Fruit fly (Drosophila melanogaster) whole organism: Measurements from ENCODE around the gene Dis3l2.

ENCODE experiments used
- CG8478 ChIP-seq: fragments of >200 bp; optimal IDR thresholded peaks from 2 replicates; lab custom pipeline; 2018; ENCODE audit warnings: inconsistent platforms
- Dll ChIP-seq: fragments of >200 bp; optimal IDR thresholded peaks from 2 replicates; lab custom pipeline; 2017
- EcR ChIP-seq, 2 experiments: fragments of >200 bp; optimal IDR thresholded peaks; 2 replicates each; lab custom pipeline; 2017; ENCODE audit warnings: missing biosample characterization in 2 of 2, missing genetic modification characterization in 2 of 2, missing genetic modification reagents in 2 of 2
- pan ChIP-seq: fragments of >200 bp; optimal IDR thresholded peaks from 2 replicates; lab custom pipeline; 2017
- psq ChIP-seq: fragments of >200 bp; optimal IDR thresholded peaks from 2 replicates; lab custom pipeline; 2017
- usp ChIP-seq: fragments of >200 bp; optimal IDR thresholded peaks from 2 replicates; lab custom pipeline; 2017; ENCODE audit warnings: missing biosample characterization, missing genetic modification characterization, mixed read lengths

Gene Dis3l2

dm6 chr3L:212520-212919 lies at the start of gene Dis3l2, which contains the start of gene thoc7:
TSS of gene Dis3l2 (plus strand) at chr3L:212709.
TSS of gene thoc7 (minus strand) at chr3L:212687.
- TF ChIP-seq CG8478, result no peak

- no peak for TF ChIP-seq CG8478
- TF ChIP-seq Dll (lab: Kevin White, UChicago), result no peak
- no peak for TF ChIP-seq usp (GFP tag; lab: Kevin White, UChicago)
- TF ChIP-seq EcR (GFP tag; optimal IDR thresholded peaks at IDR 0.05; lab: Kevin White, UChicago), result no peak
- TF ChIP-seq pan (lab: Kevin White, UChicago), result no peak
- no peak for TF ChIP-seq psq (lab: Kevin White, UChicago)
These were observed 46.3 kb upstream of the Dis3l2 start for dm6 chr3L:165981-166788.

dm6 chr3L:166789-167132 lies 45.7 kb upstream of the Dis3l2 start:
- TF ChIP-seq psq (lab: Kevin White, UChicago) (no peak), CG8478 (no peak), Dll (lab: Kevin White, UChicago) (no peak), usp (GFP tag; lab: Kevin White, UChicago) (no peak), pan (lab: Kevin White, UChicago) (no peak), EcR (GFP tag; optimal IDR thresholded peaks at IDR 0.05; lab: Kevin White, UChicago) (no peak)

- TF ChIP-seq usp (GFP tag; lab: Kevin White, UChicago) (no peak), EcR (GFP tag; optimal IDR thresholded peaks at IDR 0.05; lab: Kevin White, UChicago) (no peak), CG8478 (no peak), Dll (lab: Kevin White, UChicago) (no peak), pan (lab: Kevin White, UChicago) (no peak), psq (lab: Kevin White, UChicago) (no peak)
These were observed 40.8 kb upstream of the Dis3l2 start for dm6 chr3L:171729-172128.

dm6 chr3L:174501-174900 lies 38.0 kb upstream of the Dis3l2 start:
- TF ChIP-seq pan (lab: Kevin White, UChicago) (no peak), psq (lab: Kevin White, UChicago) (no peak), Dll (lab: Kevin White, UChicago) (no peak), CG8478 (no peak), usp (GFP tag; lab: Kevin White, UChicago) (no peak), EcR (GFP tag; optimal IDR thresholded peaks at IDR 0.05; lab: Kevin White, UChicago) (no peak)

dm6 chr3L:175949-176348 lies 36.6 kb upstream of the Dis3l2 start, which contains the start of gene CG7049:
TSS of gene CG7049 (minus strand) at chr3L:176228.
- TF ChIP-seq CG8478 (no peak), psq (lab: Kevin White, UChicago) (no peak), usp (GFP tag; lab: Kevin White, UChicago) (no peak), pan (lab: Kevin White, UChicago) (no peak), EcR (GFP tag; optimal IDR thresholded peaks at IDR 0.05; lab: Kevin White, UChicago) (no peak), Dll (lab: Kevin White, UChicago) (no peak)

dm6 chr3L:177938-178337 lies 34.6 kb upstream of the Dis3l2 start:
- TF ChIP-seq usp (GFP tag; lab: Kevin White, UChicago) (no peak), Dll (lab: Kevin White, UChicago) (no peak), EcR (GFP tag; optimal IDR thresholded peaks at IDR 0.05; lab: Kevin White, UChicago) (no peak), CG8478 (no peak), psq (lab: Kevin White, UChicago) (no peak), pan (lab: Kevin White, UChicago) (no peak)

- TF ChIP-seq Dll (lab: Kevin White, UChicago), result no peak
- TF ChIP-seq psq (lab: Kevin White, UChicago), result no peak
- TF ChIP-seq usp (GFP tag; lab: Kevin White, UChicago), result no peak
- no peak for TF ChIP-seq pan (lab: Kevin White, UChicago)
- no peak for TF ChIP-seq EcR (GFP tag; optimal IDR thresholded peaks at IDR 0.05; lab: Kevin White, UChicago)
- TF ChIP-seq CG8478, result no peak
These were observed 34.1 kb upstream of the Dis3l2 start for dm6 chr3L:178445-178844.

dm6 chr3L:178913-179488 lies 33.5 kb upstream of the Dis3l2 start, which contains the start of gene Vdup1:
TSS of gene Vdup1 (minus strand) at chr3L:178963.
- no peak for TF ChIP-seq psq (lab: Kevin White, UChicago)
- TF ChIP-seq usp (GFP tag; lab: Kevin White, UChicago), result no peak
- no peak for TF ChIP-seq EcR (GFP tag; optimal IDR thresholded peaks at IDR 0.05; lab: Kevin White, UChicago)
- no peak for TF ChIP-seq CG8478
- no peak for TF ChIP-seq pan (lab: Kevin White, UChicago)
- TF ChIP-seq Dll (lab: Kevin White, UChicago), result no peak

dm6 chr3L:179490-180261 lies 32.8 kb upstream of the Dis3l2 start, which contains the start of gene CG13875:
TSS of gene CG13875 (plus strand) at chr3L:179923.
- TF ChIP-seq EcR (GFP tag; optimal IDR thresholded peaks at IDR 0.05; lab: Kevin White, UChicago) (no peak), psq (lab: Kevin White, UChicago) (no peak), usp (GFP tag; lab: Kevin White, UChicago) (no peak)

dm6 chr3L:180262-180543 lies 32.3 kb upstream of the Dis3l2 start:
- TF ChIP-seq usp (GFP tag; lab: Kevin White, UChicago) (no peak), pan (lab: Kevin White, UChicago) (no peak), Dll (lab: Kevin White, UChicago) (no peak), CG8478 (no peak), psq (lab: Kevin White, UChicago) (no peak), EcR (GFP tag; optimal IDR thresholded peaks at IDR 0.05; lab: Kevin White, UChicago) (no peak)
